Fruit fly (Drosophila melanogaster) whole organism: ENCODE results near the gene QC.

Experiments used
- CG8478 ChIP-seq: fragments of >200 bp; optimal IDR thresholded peaks from 2 replicates; lab custom pipeline; 2018; ENCODE audit warnings: inconsistent platforms
- Dll ChIP-seq: fragments of >200 bp; optimal IDR thresholded peaks from 2 replicates; lab custom pipeline; 2017
- EcR ChIP-seq, 2 experiments: fragments of >200 bp; optimal IDR thresholded peaks; 2 replicates each; lab custom pipeline; 2017; ENCODE audit warnings: missing biosample characterization in 2 of 2, missing genetic modification characterization in 2 of 2, missing genetic modification reagents in 2 of 2
- pan ChIP-seq: fragments of >200 bp; optimal IDR thresholded peaks from 2 replicates; lab custom pipeline; 2017
- psq ChIP-seq: fragments of >200 bp; optimal IDR thresholded peaks from 2 replicates; lab custom pipeline; 2017
- usp ChIP-seq: fragments of >200 bp; optimal IDR thresholded peaks from 2 replicates; lab custom pipeline; 2017; ENCODE audit warnings: missing biosample characterization, missing genetic modification characterization, mixed read lengths

The QC gene

dm6 chr3L:5856919-5857318 lies 45.3 kb downstream of the QC start:
- TF ChIP-seq pan (lab: Kevin White, UChicago) (no peak), CG8478 (lab: Kevin White, UChicago) (no peak), usp (GFP tag; lab: Kevin White, UChicago) (no peak), Dll (lab: Kevin White, UChicago) (no peak), EcR (GFP tag; optimal IDR thresholded peaks at IDR 0.05; lab: Kevin White, UChicago) (no peak), psq (no peak)

dm6 chr3L:5856081-5856826 lies 46.0 kb downstream of the QC start:
- no peak for TF ChIP-seq usp (GFP tag; lab: Kevin White, UChicago)
- TF ChIP-seq CG8478 (lab: Kevin White, UChicago), result no peak
- no peak for TF ChIP-seq Dll (lab: Kevin White, UChicago)
- no peak for TF ChIP-seq psq
- TF ChIP-seq EcR (GFP tag; optimal IDR thresholded peaks at IDR 0.05; lab: Kevin White, UChicago), result no peak
- no peak for TF ChIP-seq pan (lab: Kevin White, UChicago)

- TF ChIP-seq EcR (GFP tag; optimal IDR thresholded peaks at IDR 0.05; lab: Kevin White, UChicago), result no peak
- TF ChIP-seq psq, result no peak
- TF ChIP-seq CG8478 (lab: Kevin White, UChicago), result no peak
- TF ChIP-seq Dll (lab: Kevin White, UChicago), result no peak
- no peak for TF ChIP-seq usp (GFP tag; lab: Kevin White, UChicago)
- no peak for TF ChIP-seq pan (lab: Kevin White, UChicago)
These were observed 47.2 kb downstream of the QC start for dm6 chr3L:5855098-5855497.

- TF ChIP-seq Dll (lab: Kevin White, UChicago) (no peak), psq (no peak), CG8478 (lab: Kevin White, UChicago) (no peak), pan (lab: Kevin White, UChicago) (no peak), usp (GFP tag; lab: Kevin White, UChicago) (no peak), EcR (GFP tag; optimal IDR thresholded peaks at IDR 0.05; lab: Kevin White, UChicago) (no peak)
These were observed 50.6 kb downstream of the QC start for dm6 chr3L:5851636-5852035.
